Fruit fly (Drosophila melanogaster) whole organism, embryonic: Measurements from ENCODE around the gene E2f2.

Source experiments
- B-H1 ChIP-seq: fragments of 200-800 bp; sonication (Bioruptor generic); IDR thresholded peaks from 3 replicates; pipeline ENCODE4 v1.3.6; 2022; ENCODE audit warnings: missing biosample characterization, missing genetic modification characterization
- Bteb2 ChIP-seq: fragments of 200-800 bp; sonication (Bioruptor generic); optimal IDR thresholded peaks from 2 replicates; lab custom pipeline; 2016; ENCODE audit warnings: missing biosample characterization, missing genetic modification characterization
- CG10209 ChIP-seq: fragments of 200-800 bp; sonication (Bioruptor generic); optimal IDR thresholded peaks from 3 replicates; lab custom pipeline; 2017; ENCODE audit warnings: missing biosample characterization, mild to moderate bottlenecking, missing genetic modification characterization, missing genetic modification reagents
- CG10959 ChIP-seq: fragments of 200-800 bp; sonication (Bioruptor generic); IDR thresholded peaks from 2 replicates; pipeline ENCODE4 v1.3.6; 2022; ENCODE audit warnings: missing biosample characterization, missing genetic modification characterization
- CG12104 ChIP-seq: fragments of 200-800 bp; sonication (Bioruptor generic); optimal IDR thresholded peaks from 3 replicates; lab custom pipeline; 2016; ENCODE audit warnings: missing biosample characterization, missing genetic modification characterization
- CG12219 ChIP-seq: fragments of 200-800 bp; sonication (Bioruptor generic); optimal IDR thresholded peaks from 3 replicates; lab custom pipeline; 2018; ENCODE audit warnings: missing biosample characterization, mild to moderate bottlenecking, missing genetic modification characterization
- CG12769 ChIP-seq: fragments of 200-800 bp; sonication (Bioruptor generic); optimal IDR thresholded peaks from 2 replicates; lab custom pipeline; 2019; ENCODE audit warnings: missing biosample characterization, mild to moderate bottlenecking, missing genetic modification characterization, moderate library complexity
- CG15269 ChIP-seq: fragments of 200-800 bp; sonication (Bioruptor generic); optimal IDR thresholded peaks from 2 replicates; lab custom pipeline; 2018; ENCODE audit warnings: missing biosample characterization, mild to moderate bottlenecking, missing genetic modification characterization, moderate library complexity
- CG1602 ChIP-seq: fragments of 200-800 bp; sonication (Bioruptor generic); optimal IDR thresholded peaks from 3 replicates; lab custom pipeline; 2016; ENCODE audit warnings: missing biosample characterization, missing genetic modification characterization
- CG17385 ChIP-seq: fragments of 200-800 bp; sonication (Bioruptor generic); optimal IDR thresholded peaks from 3 replicates; lab custom pipeline; 2018; ENCODE audit warnings: missing biosample characterization, mild to moderate bottlenecking, missing genetic modification characterization
- CG18619 ChIP-seq: fragments of 200-800 bp; sonication (Bioruptor generic); optimal IDR thresholded peaks from 3 replicates; lab custom pipeline; 2017; ENCODE audit warnings: missing biosample characterization, mild to moderate bottlenecking, missing genetic modification characterization
- CG18764 ChIP-seq: fragments of 200-800 bp; sonication (Bioruptor generic); optimal IDR thresholded peaks from 3 replicates; lab custom pipeline; 2016; ENCODE audit warnings: missing biosample characterization, missing genetic modification characterization
- CG2116 ChIP-seq: fragments of 200-800 bp; sonication (Bioruptor generic); optimal IDR thresholded peaks from 3 replicates; lab custom pipeline; 2018; ENCODE audit warnings: missing biosample characterization, mild to moderate bottlenecking, missing genetic modification characterization
- CG2120 ChIP-seq: fragments of 200-800 bp; sonication (Bioruptor generic); optimal IDR thresholded peaks from 3 replicates; lab custom pipeline; 2016; ENCODE audit warnings: missing biosample characterization, missing genetic modification characterization
- CG2712 ChIP-seq: fragments of 200-800 bp; optimal IDR thresholded peaks from 3 replicates; lab custom pipeline; 2019; ENCODE audit warnings: missing biosample characterization, mild to moderate bottlenecking, missing genetic modification characterization, moderate library complexity
- CG31224 ChIP-seq: fragments of 200-800 bp; sonication (Bioruptor generic); IDR thresholded peaks from 2 replicates; pipeline ENCODE4 v1.3.6; 2022; ENCODE audit warnings: missing biosample characterization, missing genetic modification characterization
- CG32767 ChIP-seq: fragments of 200-800 bp; sonication (Bioruptor generic); IDR thresholded peaks from 2 replicates; pipeline ENCODE4 v1.3.6; 2022; ENCODE audit warnings: missing biosample characterization, missing genetic modification characterization
- CG3407 ChIP-seq: fragments of 200-800 bp; sonication (Bioruptor generic); optimal IDR thresholded peaks from 2 replicates; lab custom pipeline; 2018; ENCODE audit warnings: missing biosample characterization, mild to moderate bottlenecking, missing genetic modification characterization
- CG6272 ChIP-seq: fragments of 200-800 bp; sonication (Bioruptor generic); IDR thresholded peaks from 2 replicates; pipeline ENCODE4 v1.3.6; 2022; ENCODE audit warnings: missing biosample characterization, missing genetic modification characterization
- CG8924 ChIP-seq: fragments of 200-800 bp; optimal IDR thresholded peaks from 3 replicates; lab custom pipeline; 2019; ENCODE audit warnings: missing biosample characterization, mild to moderate bottlenecking, missing genetic modification characterization, moderate library complexity
- Dbx ChIP-seq: fragments of 200-800 bp; sonication (Bioruptor generic); IDR thresholded peaks from 3 replicates; pipeline ENCODE4 v1.3.6; 2022; ENCODE audit warnings: missing biosample characterization, missing genetic modification characterization
- Dref ChIP-seq: fragments of 200-800 bp; sonication (Bioruptor generic); IDR thresholded peaks from 2 replicates; pipeline ENCODE4 v1.3.6; 2022; ENCODE audit warnings: missing biosample characterization, missing genetic modification characterization
- Drgx ChIP-seq: fragments of 200-800 bp; sonication (Bioruptor generic); IDR thresholded peaks from 2 replicates; pipeline ENCODE4 v1.3.6; 2022; ENCODE audit warnings: missing biosample characterization, missing genetic modification characterization
- H15 ChIP-seq: fragments of 200-800 bp; sonication (Bioruptor generic); IDR thresholded peaks from 3 replicates; pipeline ENCODE4 v1.3.6; 2022; ENCODE audit warnings: missing biosample characterization, missing genetic modification characterization
- Kr ChIP-seq: fragments of 200-800 bp; sonication (Bioruptor generic); optimal IDR thresholded peaks from 2 replicates; lab custom pipeline; 2017; ENCODE audit warnings: missing biosample characterization, mild to moderate bottlenecking, missing genetic modification characterization
- Lpt ChIP-seq: fragments of >200 bp; optimal IDR thresholded peaks from 2 replicates; lab custom pipeline; 2018; ENCODE audit warnings: missing biosample characterization, missing genetic modification characterization
- Meics ChIP-seq: fragments of 200-800 bp; sonication (Bioruptor generic); optimal IDR thresholded peaks from 2 replicates; lab custom pipeline; 2017; ENCODE audit warnings: missing biosample characterization, mild to moderate bottlenecking, missing genetic modification characterization
- Pdp1 ChIP-seq, 2 experiments: fragments of 200-800 bp; sonication (Bioruptor generic); optimal IDR thresholded peaks; 3 replicates each; lab custom pipeline; 2016; ENCODE audit warnings: missing biosample characterization in 2 of 2, missing genetic modification characterization in 2 of 2, mild to moderate bottlenecking in 1 of 2, moderate library complexity in 1 of 2
- Sin3A ChIP-seq: fragments of >200 bp; optimal IDR thresholded peaks from 2 replicates; lab custom pipeline; 2018
- Sox102F ChIP-seq: fragments of 200-800 bp; sonication (Bioruptor generic); optimal IDR thresholded peaks from 2 replicates; lab custom pipeline; 2018; ENCODE audit warnings: missing biosample characterization, mild to moderate bottlenecking, missing genetic modification characterization, moderate library complexity
- ac ChIP-seq: fragments of 200-800 bp; sonication (Bioruptor generic); optimal IDR thresholded peaks from 3 replicates; lab custom pipeline; 2017; ENCODE audit warnings: missing biosample characterization, mild to moderate bottlenecking, missing genetic modification characterization
- amos ChIP-seq: fragments of 200-800 bp; sonication (Bioruptor generic); IDR thresholded peaks from 2 replicates; pipeline ENCODE4 v1.3.6; 2022; ENCODE audit warnings: missing biosample characterization, missing genetic modification characterization; ENCODE audit not compliant: partially characterized antibody
- bbx ChIP-seq: fragments of 200-800 bp; sonication (Bioruptor generic); IDR thresholded peaks from 2 replicates; pipeline ENCODE4 v1.3.6; 2022; ENCODE audit warnings: missing biosample characterization, missing genetic modification characterization; ENCODE audit not compliant: partially characterized antibody
- bigmax ChIP-seq: fragments of 200-800 bp; sonication (Bioruptor generic); optimal IDR thresholded peaks from 2 replicates; lab custom pipeline; 2018; ENCODE audit warnings: missing biosample characterization, mild to moderate bottlenecking, missing genetic modification characterization
- emc ChIP-seq: fragments of 200-800 bp; sonication (Bioruptor generic); optimal IDR thresholded peaks from 2 replicates; lab custom pipeline; 2016; ENCODE audit warnings: missing biosample characterization, missing genetic modification characterization
- eyg ChIP-seq: fragments of 200-800 bp; sonication (Bioruptor generic); optimal IDR thresholded peaks from 3 replicates; lab custom pipeline; 2016; ENCODE audit warnings: missing biosample characterization, missing genetic modification characterization
- fd96Cb ChIP-seq: fragments of 200-800 bp; sonication (Bioruptor generic); optimal IDR thresholded peaks from 2 replicates; lab custom pipeline; 2018; ENCODE audit warnings: missing biosample characterization, mild to moderate bottlenecking, missing genetic modification characterization, moderate library complexity
- gce ChIP-seq: fragments of 200-800 bp; sonication (Bioruptor generic); IDR thresholded peaks from 3 replicates; pipeline ENCODE4 v1.3.6; 2022; ENCODE audit warnings: missing biosample characterization, missing genetic modification characterization
- gcm ChIP-seq: fragments of 200-800 bp; sonication (Bioruptor generic); optimal IDR thresholded peaks from 2 replicates; lab custom pipeline; 2019; ENCODE audit warnings: missing biosample characterization, mild to moderate bottlenecking, missing genetic modification characterization, moderate library complexity
- gcm2 ChIP-seq: fragments of 200-800 bp; sonication (Bioruptor generic); optimal IDR thresholded peaks from 2 replicates; lab custom pipeline; 2016; ENCODE audit warnings: missing biosample characterization, missing genetic modification characterization
- lbe ChIP-seq: fragments of 200-800 bp; sonication (Bioruptor generic); optimal IDR thresholded peaks from 2 replicates; lab custom pipeline; 2016; ENCODE audit warnings: missing biosample characterization, mild to moderate bottlenecking, missing genetic modification characterization
- mirr ChIP-seq: fragments of 200-800 bp; sonication (Bioruptor generic); optimal IDR thresholded peaks from 3 replicates; lab custom pipeline; 2018; ENCODE audit warnings: missing biosample characterization, mild to moderate bottlenecking, missing genetic modification characterization
- odd ChIP-seq: fragments of 200-800 bp; sonication (Bioruptor generic); optimal IDR thresholded peaks from 2 replicates; lab custom pipeline; 2017; ENCODE audit warnings: missing biosample characterization, mild to moderate bottlenecking, missing genetic modification characterization
- otp ChIP-seq: fragments of 200-800 bp; sonication (Bioruptor generic); IDR thresholded peaks from 3 replicates; pipeline ENCODE4, ENCODE4 v1.3.6; 2022; ENCODE audit warnings: missing biosample characterization, missing genetic modification characterization
- pan ChIP-seq, 4 experiments: fragments of >200 bp in 3 of 4; fragments of 200-800 bp in 1 of 4; sonication (Bioruptor generic) in 1 of 4; optimal IDR thresholded peaks in 3 of 4; IDR thresholded peaks in 1 of 4; 2 replicates each; pipeline versions ENCODE4 v1.3.6 to Lab custom; 2017 to 2022; ENCODE audit warnings: missing biosample characterization in 2 of 4, missing genetic modification characterization in 2 of 4, mixed read lengths in 1 of 4
- row ChIP-seq: fragments of 200-800 bp; sonication (Bioruptor generic); IDR thresholded peaks from 3 replicates; pipeline ENCODE4 v1.3.6; 2022; ENCODE audit warnings: missing biosample characterization, missing genetic modification characterization
- scrt ChIP-seq: fragments of 200-800 bp; sonication (Bioruptor generic); optimal IDR thresholded peaks from 2 replicates; lab custom pipeline; 2018; ENCODE audit warnings: missing biosample characterization, mild to moderate bottlenecking, missing genetic modification characterization, moderate library complexity
- tio ChIP-seq: fragments of 200-800 bp; sonication (Bioruptor generic); optimal IDR thresholded peaks from 2 replicates; lab custom pipeline; 2017; ENCODE audit warnings: missing biosample characterization, missing genetic modification characterization, inconsistent platforms
- toy ChIP-seq: fragments of 200-800 bp; sonication (Bioruptor generic); IDR thresholded peaks from 2 replicates; pipeline ENCODE4 v1.3.6; 2022; ENCODE audit warnings: missing biosample characterization, missing genetic modification characterization
- vnd ChIP-seq: fragments of 200-800 bp; sonication (Bioruptor generic); IDR thresholded peaks from 3 replicates; pipeline ENCODE4 v1.3.6; 2022; ENCODE audit warnings: missing biosample characterization, missing genetic modification characterization; ENCODE audit not compliant: partially characterized antibody

Gene E2f2

DNA sequence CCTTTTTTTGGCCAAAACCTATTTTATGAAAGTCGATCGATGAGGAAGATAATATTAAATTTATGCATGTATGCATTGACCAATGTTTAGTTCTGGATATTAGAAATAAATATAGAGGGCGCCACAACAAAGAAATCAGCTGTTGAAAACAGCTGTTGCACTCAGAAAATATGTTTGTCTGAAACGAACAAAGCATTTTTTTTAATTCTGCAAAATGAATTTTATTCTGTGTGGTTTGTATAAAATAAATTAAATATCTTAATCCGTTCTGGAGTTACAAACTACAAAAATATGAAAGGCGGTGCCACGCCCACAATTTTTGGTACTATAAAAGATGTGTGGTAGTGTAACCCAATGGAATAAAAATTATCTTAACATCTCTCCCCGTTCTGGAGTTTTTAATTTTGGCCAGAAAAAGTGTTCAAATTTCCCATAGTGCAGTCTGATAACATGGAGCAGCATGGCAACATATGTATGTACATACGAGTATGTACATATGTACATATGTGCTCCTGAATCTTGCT lies 47.7 kb downstream of the E2f2 start (continued):
- TF ChIP-seq Drgx (GFP tag; lab: Robert Waterston, UW) (no peak), mirr (GFP tag; lab: Kevin White, UChicago) (no peak), Sox102F (GFP tag; lab: Kevin White, UChicago) (peak; percentile 79), CG6272 (GFP tag; lab: Robert Waterston, UW) (no peak), CG10209 (GFP tag; lab: Kevin White, UChicago) (peak; percentile 61), CG3407 (GFP tag; lab: Kevin White, UChicago) (peak; percentile 39), Pdp1 (GFP tag; optimal IDR thresholded peaks at IDR 0.05; lab: Kevin White, UChicago) (peak; percentile 31 to 40), Sin3A (no peak), odd (GFP tag; lab: Kevin White, UChicago) (peak; percentile 28), CG2712 (tag; lab: Kevin White, UChicago) (peak; percentile 76), CG1602 (peak; percentile 33), amos (GFP tag; lab: Robert Waterston, UW) (no peak), gcm (peak; percentile 69), CG10959 (peak; percentile 58), gce (GFP tag; lab: Robert Waterston, UW) (no peak), pan (optimal IDR thresholded peaks at IDR 0.05; lab: Kevin White, UChicago) (no peak), pan (GFP tag; optimal IDR thresholded peaks at IDR 0.05 in 1 of 2, IDR thresholded peaks at IDR 0.05 in 1 of 2) (peak in 1 of 2 experiments; percentile 27), vnd (GFP tag; lab: Robert Waterston, UW) (no peak), eyg (GFP tag; lab: Kevin White, UChicago) (peak; percentile 8), Bteb2 (GFP tag; lab: Kevin White, UChicago) (peak; percentile 29), lbe (GFP tag; lab: Kevin White, UChicago) (no peak), scrt (GFP tag; lab: Kevin White, UChicago) (peak; percentile 12), CG2116 (GFP tag; lab: Kevin White, UChicago) (peak; percentile 28), bbx (no peak), Dbx (no peak), gcm2 (GFP tag; lab: Kevin White, UChicago) (no peak), CG8924 (tag; lab: Kevin White, UChicago) (peak; percentile 61), fd96Cb (tag; lab: Kevin White, UChicago) (peak; percentile 38), toy (GFP tag; lab: Robert Waterston, UW) (no peak), bigmax (no peak), CG2120 (GFP tag; lab: Kevin White, UChicago) (peak; percentile 26), otp (GFP tag; lab: Robert Waterston, UW) (no peak; the same call in 2 of the 3 replicates), ac (GFP tag; lab: Kevin White, UChicago) (peak; percentile 34), H15 (GFP tag; lab: Robert Waterston, UW) (no peak), Dref (GFP tag; lab: Robert Waterston, UW) (no peak), CG32767 (GFP tag; lab: Robert Waterston, UW) (peak; percentile 66; the same call in 1 of the 2 replicates), CG18619 (GFP tag; lab: Kevin White, UChicago) (peak; percentile 52), tio (peak; percentile 85), emc (GFP tag; lab: Kevin White, UChicago) (no peak), CG18764 (GFP tag; lab: Kevin White, UChicago) (peak; percentile 16), row (GFP tag; lab: Robert Waterston, UW) (peak; percentile 73), CG31224 (GFP tag; lab: Robert Waterston, UW) (no peak), Kr (GFP tag; lab: Kevin White, UChicago) (no peak), CG12769 (tag; lab: Kevin White, UChicago) (no peak), Lpt (GFP tag; lab: Kevin White, UChicago) (no peak), Meics (GFP tag; lab: Kevin White, UChicago) (peak; percentile 22), B-H1 (GFP tag; lab: Robert Waterston, UW) (peak; percentile 37; the same call in 2 of the 3 replicates), CG17385 (GFP tag; lab: Kevin White, UChicago) (peak; percentile 57), CG12104 (peak; percentile 66), CG12219 (peak; percentile 59), CG15269 (tag; lab: Kevin White, UChicago) (peak; percentile 65)
